Worm (Caenorhabditis elegans): Measurements from ENCODE around the gene nhr-1.

DNA sequence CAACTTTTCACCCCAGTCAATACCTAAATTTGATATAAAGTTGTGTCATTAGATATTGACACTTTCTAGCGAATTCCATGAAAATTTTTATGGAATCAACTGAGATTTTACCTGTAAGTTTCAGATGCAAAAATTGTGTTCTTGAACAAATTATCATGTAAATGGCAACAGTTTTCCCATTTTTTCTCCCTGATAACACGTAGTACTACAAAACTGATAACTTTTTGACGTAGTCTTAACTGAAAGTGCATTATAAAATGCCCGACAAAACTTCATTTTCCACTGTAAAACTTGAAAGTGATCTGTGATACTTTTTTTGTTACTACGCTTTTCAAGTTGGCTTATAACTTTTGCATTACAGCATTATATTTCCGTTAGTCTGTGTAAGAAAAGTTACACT is 35.2 kb upstream of the nhr-1 start:
- TF ChIP-seq madf-8 (GFP tag; conservative IDR thresholded peaks at IDR 0.05) (no peak), unc-62 (GFP tag; optimal IDR thresholded peaks at IDR 0.05) (no peak), ztf-25 (GFP tag; IDR thresholded peaks at IDR 0.05) (no peak), ets-4 (GFP tag; optimal IDR thresholded peaks at IDR 0.05) (no peak), Y53G8AR.9 (GFP tag; conservative IDR thresholded peaks at IDR 0.05) (no peak), let-607 (tag; optimal IDR thresholded peaks at IDR 0.05) (no peak), F10E7.11 (tag; optimal IDR thresholded peaks at IDR 0.05) (no peak), egl-44 (GFP tag; IDR thresholded peaks at IDR 0.05) (no peak), ztf-22 (GFP tag; optimal IDR thresholded peaks at IDR 0.05) (no peak), him-1 (tag; optimal IDR thresholded peaks at IDR 0.05) (no peak), ama-1 (optimal IDR thresholded peaks at IDR 0.05) (no peak), ama-1 (GFP tag; optimal IDR thresholded peaks at IDR 0.05) (no peak), hmg-1.2 (GFP tag; IDR thresholded peaks at IDR 0.05) (no peak), lsl-1 (GFP tag; optimal IDR thresholded peaks at IDR 0.05) (no peak)
